Worm (Caenorhabditis elegans) whole organism, L3 larva: ENCODE measurements around the gene zhit-2.

Experiments used
- ZK546.5 ChIP-seq: sonication (generic microtip); optimal IDR thresholded peaks from 2 replicates; lab custom pipeline; 2017; ENCODE audit warnings: missing biosample characterization, missing genetic modification characterization
- aly-2 ChIP-seq: fragments of 150-350 bp; optimal IDR thresholded peaks from 2 replicates; lab custom pipeline; 2014; ENCODE audit warnings: missing biosample characterization, missing genetic modification characterization
- ama-1 ChIP-seq: fragments of 150-350 bp; optimal IDR thresholded peaks from 2 replicates; lab custom pipeline; 2018
- ceh-16 ChIP-seq: sonication (generic microtip); optimal IDR thresholded peaks from 2 replicates; lab custom pipeline; 2017; ENCODE audit warnings: missing biosample characterization, missing genetic modification characterization
- ceh-28 ChIP-seq: fragments of 150-350 bp; optimal IDR thresholded peaks from 2 replicates; lab custom pipeline; 2014; ENCODE audit warnings: missing biosample characterization, missing genetic modification reagents, missing genetic modification characterization
- ceh-82 ChIP-seq: fragments of 150-350 bp; optimal IDR thresholded peaks from 2 replicates; lab custom pipeline; 2014; ENCODE audit warnings: missing biosample characterization, missing genetic modification characterization
- ceh-9 ChIP-seq: sonication (generic microtip); optimal IDR thresholded peaks from 2 replicates; lab custom pipeline; 2018; ENCODE audit warnings: missing biosample characterization, missing genetic modification characterization
- daf-12 ChIP-seq: fragments of 150-350 bp; optimal IDR thresholded peaks from 2 replicates; lab custom pipeline; 2014; ENCODE audit warnings: missing biosample characterization, missing genetic modification reagents, missing genetic modification characterization
- elt-1 ChIP-seq: fragments of 150-350 bp; optimal IDR thresholded peaks from 2 replicates; lab custom pipeline; 2014; ENCODE audit warnings: missing biosample characterization, missing genetic modification characterization
- elt-3 ChIP-seq, 3 experiments: fragments of 150-350 bp in 1 of 3; sonication (generic microtip) in 2 of 3; optimal IDR thresholded peaks; 2 replicates in 2 of 3; 4 replicates in 1 of 3; lab custom pipeline; 2014 to 2017; ENCODE audit warnings: missing biosample characterization in 3 of 3, missing genetic modification characterization in 3 of 3
- eor-1 ChIP-seq, 2 experiments: fragments of 150-350 bp; optimal IDR thresholded peaks; 2 replicates each; lab custom pipeline; 2014 to 2018; ENCODE audit warnings: missing biosample characterization in 2 of 2, missing genetic modification characterization in 2 of 2
- fkh-10 ChIP-seq: sonication (generic microtip); optimal IDR thresholded peaks from 2 replicates; lab custom pipeline; 2017; ENCODE audit warnings: missing biosample characterization, missing genetic modification reagents, missing genetic modification characterization
- fkh-2 ChIP-seq: fragments of 150-350 bp; optimal IDR thresholded peaks from 2 replicates; lab custom pipeline; 2014; ENCODE audit warnings: missing biosample characterization, missing genetic modification reagents, missing genetic modification characterization
- fos-1 ChIP-seq: fragments of 150-350 bp; optimal IDR thresholded peaks from 2 replicates; lab custom pipeline; 2014; ENCODE audit warnings: missing biosample characterization, missing genetic modification characterization
- hmg-11 ChIP-seq: sonication (generic microtip); optimal IDR thresholded peaks from 2 replicates; lab custom pipeline; 2016; ENCODE audit warnings: missing genetic modification characterization, missing compliant biosample characterization
- lin-15B ChIP-seq: fragments of 150-350 bp; optimal IDR thresholded peaks from 2 replicates; lab custom pipeline; 2014; ENCODE audit warnings: missing biosample characterization, missing genetic modification characterization
- lin-39 ChIP-seq: fragments of 150-350 bp; optimal IDR thresholded peaks from 2 replicates; lab custom pipeline; 2018; ENCODE audit warnings: missing biosample characterization, missing genetic modification reagents, missing genetic modification characterization
- mdl-1 ChIP-seq: fragments of 150-350 bp; optimal IDR thresholded peaks from 2 replicates; lab custom pipeline; 2014; ENCODE audit warnings: missing biosample characterization, missing genetic modification characterization
- mml-1 ChIP-seq: fragments of 150-350 bp; sonication (generic microtip); optimal IDR thresholded peaks from 3 replicates; lab custom pipeline; 2014; ENCODE audit warnings: missing biosample characterization, missing genetic modification characterization
- nfya-1 ChIP-seq: sonication (generic microtip); optimal IDR thresholded peaks from 2 replicates; lab custom pipeline; 2017; ENCODE audit warnings: missing genetic modification characterization, mild to moderate bottlenecking, missing compliant biosample characterization, antibody characterized with exemption, moderate library complexity; ENCODE audit not compliant: insufficient read depth
- nhr-11 ChIP-seq: fragments of 150-350 bp; optimal IDR thresholded peaks from 2 replicates; lab custom pipeline; 2014; ENCODE audit warnings: missing biosample characterization, missing genetic modification characterization
- nhr-12 ChIP-seq: fragments of 150-350 bp; optimal IDR thresholded peaks from 2 replicates; lab custom pipeline; 2014; ENCODE audit warnings: missing biosample characterization, missing genetic modification characterization
- nhr-23 ChIP-seq: fragments of 150-350 bp; optimal IDR thresholded peaks from 2 replicates; lab custom pipeline; 2014; ENCODE audit warnings: missing biosample characterization, missing genetic modification reagents, missing genetic modification characterization
- nhr-25 ChIP-seq: sonication (generic microtip); optimal IDR thresholded peaks from 2 replicates; lab custom pipeline; 2017; ENCODE audit warnings: missing biosample characterization, missing genetic modification characterization
- nhr-28 ChIP-seq: fragments of 150-350 bp; optimal IDR thresholded peaks from 2 replicates; lab custom pipeline; 2014; ENCODE audit warnings: missing biosample characterization, missing genetic modification characterization
- nhr-67 ChIP-seq: fragments of 150-350 bp; optimal IDR thresholded peaks from 2 replicates; lab custom pipeline; 2014; ENCODE audit warnings: missing biosample characterization, missing genetic modification characterization
- nhr-76 ChIP-seq: fragments of 150-350 bp; sonication (generic microtip); optimal IDR thresholded peaks from 5 replicates; lab custom pipeline; 2014; ENCODE audit warnings: missing biosample characterization, missing genetic modification characterization
- pha-4 ChIP-seq: fragments of 150-350 bp; optimal IDR thresholded peaks from 2 replicates; lab custom pipeline; 2014; ENCODE audit warnings: missing biosample characterization, missing genetic modification reagents, missing genetic modification characterization
- sea-2 ChIP-seq: fragments of 150-350 bp; sonication (generic microtip); optimal IDR thresholded peaks from 4 replicates; lab custom pipeline; 2014; ENCODE audit warnings: missing biosample characterization, missing genetic modification reagents, missing genetic modification characterization
- skn-1 ChIP-seq: fragments of 150-350 bp; optimal IDR thresholded peaks from 2 replicates; lab custom pipeline; 2014; ENCODE audit warnings: missing biosample characterization, missing genetic modification characterization
- snpc-4 ChIP-seq: fragments of 150-350 bp; optimal IDR thresholded peaks from 2 replicates; lab custom pipeline; 2014; ENCODE audit warnings: missing biosample characterization, missing genetic modification characterization
- tbx-2 ChIP-seq: sonication (generic microtip); optimal IDR thresholded peaks from 2 replicates; lab custom pipeline; 2016; ENCODE audit warnings: mild to moderate bottlenecking, missing genetic modification characterization, missing compliant biosample characterization
- unc-62 ChIP-seq: fragments of 150-350 bp; sonication (generic microtip); optimal IDR thresholded peaks from 4 replicates; lab custom pipeline; 2014; ENCODE audit warnings: missing biosample characterization, missing genetic modification reagents, missing genetic modification characterization
- zag-1 ChIP-seq: fragments of 150-350 bp; optimal IDR thresholded peaks from 2 replicates; lab custom pipeline; 2014; ENCODE audit warnings: missing biosample characterization, missing genetic modification characterization
- ztf-11 ChIP-seq: fragments of 150-350 bp; optimal IDR thresholded peaks from 2 replicates; lab custom pipeline; 2014; ENCODE audit warnings: missing biosample characterization, missing genetic modification characterization
- ztf-4 ChIP-seq: fragments of 150-350 bp; optimal IDR thresholded peaks from 2 replicates; lab custom pipeline; 2014; ENCODE audit warnings: missing biosample characterization, missing genetic modification characterization

zhit-2 gene

ce11 chrIII:4244285-4244684, at the start of gene zhit-2:
Gene zhit-2 (minus strand): TSS chrIII:4244385.
- TF ChIP-seq ama-1 (lab: Kevin White, UChicago) (no peak), eor-1 (tag; optimal IDR thresholded peaks at IDR 0.05; lab: Kevin White, UChicago) (no peak), fkh-2 (tag; lab: Kevin White, UChicago) (no peak), mdl-1 (tag; lab: Kevin White, UChicago) (no peak), zag-1 (tag; lab: Kevin White, UChicago) (no peak), nhr-12 (tag; lab: Kevin White, UChicago) (no peak), skn-1 (tag; lab: Kevin White, UChicago) (no peak), hmg-11 (tag; lab: Kevin White, UChicago) (no peak), ceh-82 (tag; lab: Kevin White, UChicago) (no peak), aly-2 (no peak), lin-39 (no peak), nhr-76 (tag; lab: Kevin White, UChicago) (no peak), ztf-11 (tag; lab: Kevin White, UChicago) (no peak), ceh-16 (tag; lab: Kevin White, UChicago) (no peak), elt-3 (tag; optimal IDR thresholded peaks at IDR 0.05; lab: Kevin White, UChicago) (no peak)

- no peak for TF ChIP-seq nhr-25 (tag; lab: Kevin White, UChicago)
- TF ChIP-seq nhr-11, result no peak
- no peak for TF ChIP-seq nhr-12 (tag; lab: Kevin White, UChicago)
- no peak for TF ChIP-seq daf-12
- TF ChIP-seq mdl-1 (tag; lab: Kevin White, UChicago), result no peak
- no peak for TF ChIP-seq ztf-4 (tag; lab: Kevin White, UChicago)
- TF ChIP-seq elt-3 (tag; optimal IDR thresholded peaks at IDR 0.05; lab: Kevin White, UChicago), result no peak
- TF ChIP-seq snpc-4, result no peak
- TF ChIP-seq ZK546.5 (tag; lab: Kevin White, UChicago), result no peak
- no peak for TF ChIP-seq fos-1 (tag; lab: Kevin White, UChicago)
- TF ChIP-seq nhr-67 (tag; lab: Kevin White, UChicago), result no peak
- no peak for TF ChIP-seq mml-1 (tag; lab: Kevin White, UChicago)
- no peak for TF ChIP-seq eor-1 (tag; optimal IDR thresholded peaks at IDR 0.05; lab: Kevin White, UChicago)
- no peak for TF ChIP-seq nhr-28 (tag; lab: Kevin White, UChicago)
- TF ChIP-seq tbx-2 (tag; lab: Kevin White, UChicago), result no peak
- no peak for TF ChIP-seq fkh-10 (GFP tag; lab: Kevin White, UChicago)
- no peak for TF ChIP-seq ceh-9
- no peak for TF ChIP-seq sea-2 (GFP tag; lab: Kevin White, UChicago)
- no peak for TF ChIP-seq lin-15B (tag; lab: Kevin White, UChicago)
- TF ChIP-seq unc-62, result no peak
Observed at ce11 chrIII:4293108-4293507, 48.9 kb upstream of the zhit-2 start, which contains the start of gene R10E4.6. Gene R10E4.6 (plus strand): TSS chrIII:4293408.

ce11 chrIII:4291216-4291691, 47.1 kb upstream of the zhit-2 start, which contains the start of gene mcm-5:
Gene mcm-5 (minus strand): TSS chrIII:4291266.
- TF ChIP-seq lin-15B (tag; lab: Kevin White, UChicago) (peak; percentile 50), nhr-23 (peak; percentile 31), hmg-11 (tag; lab: Kevin White, UChicago) (peak; percentile 50), ceh-28 (tag; lab: Kevin White, UChicago) (peak; percentile 26), pha-4 (tag; lab: Kevin White, UChicago) (peak; percentile 69), elt-1 (tag; lab: Kevin White, UChicago) (no peak), nhr-25 (tag; lab: Kevin White, UChicago) (peak; percentile 36), mml-1 (tag; lab: Kevin White, UChicago) (no peak), nfya-1 (peak; percentile 56), lin-39 (peak; percentile 37)

- TF ChIP-seq nfya-1 (no peak), eor-1 (tag; optimal IDR thresholded peaks at IDR 0.05; lab: Kevin White, UChicago) (no peak), nhr-11 (no peak), fos-1 (tag; lab: Kevin White, UChicago) (no peak), ceh-9 (no peak), nhr-67 (tag; lab: Kevin White, UChicago) (no peak)
- TF ChIP-seq, all 47 proteins: peak for 0
Observed at ce11 chrIII:4289952-4290351, 45.8 kb upstream of the zhit-2 start.
